Worm (Caenorhabditis elegans): ENCODE results near the gene tsp-1.

tsp-1 gene

DNA sequence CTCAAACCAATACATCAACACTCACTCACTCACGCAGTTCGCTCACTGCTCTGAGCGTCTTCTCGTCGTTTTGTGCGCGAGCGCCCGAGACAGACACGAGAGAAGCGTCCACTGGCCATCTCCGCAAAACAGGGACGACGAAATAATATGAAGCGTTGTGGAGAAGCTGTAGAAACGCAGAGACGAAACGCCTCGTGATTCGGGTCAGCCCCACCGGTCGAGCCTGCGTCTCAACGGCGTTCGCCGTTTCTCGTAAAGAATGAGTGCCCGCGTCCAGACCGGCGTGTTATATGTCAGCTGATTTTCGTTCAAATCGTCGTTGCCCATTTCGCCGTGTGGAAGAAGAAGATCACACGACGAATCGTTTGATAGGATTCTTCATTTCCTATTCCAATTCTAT lies 11.7 kb downstream of the tsp-1 start, which contains the start of gene fbxl-1:
Gene fbxl-1 (plus strand): TSS at position 320 of the 400 bp plus-strand sequence.
- TF ChIP-seq dpl-1 (GFP tag; optimal IDR thresholded peaks at IDR 0.05) (peak; percentile 16), Y75B8A.6 (GFP tag; IDR thresholded peaks at IDR 0.05) (no peak), dmd-9 (GFP tag; IDR thresholded peaks at IDR 0.05) (no peak), nhr-11 (tag; optimal IDR thresholded peaks at IDR 0.05) (peak; percentile 91), mes-2 (tag; optimal IDR thresholded peaks at IDR 0.05; ENCODE audit: poor library complexity, severe bottlenecking) (peak; percentile 61), rbr-2 (tag; optimal IDR thresholded peaks at IDR 0.05) (peak; percentile 87), php-3 (GFP tag; IDR thresholded peaks at IDR 0.05) (0 out of 2 replicates have a peak, but pooled peaks have one; percentile 39), attf-4 (tag; optimal IDR thresholded peaks at IDR 0.05) (no peak), cey-2 (tag; optimal IDR thresholded peaks at IDR 0.05; ENCODE audit: borderline replicate concordance, insufficient read depth) (no peak), ces-1 (GFP tag; optimal IDR thresholded peaks at IDR 0.05) (no peak), ceh-32 (tag; optimal IDR thresholded peaks at IDR 0.05; ENCODE audit: poor library complexity) (no peak), ctbp-1 (GFP tag; IDR thresholded peaks at IDR 0.05) (peak; percentile 78), ceh-28 (tag; optimal IDR thresholded peaks at IDR 0.05) (no peak), tag-97 (GFP tag; IDR thresholded peaks at IDR 0.05) (no peak), T20F7.1 (GFP tag; optimal IDR thresholded peaks at IDR 0.05) (peak; percentile 86), lin-15B (tag; optimal IDR thresholded peaks at IDR 0.05) (no peak), sdz-12 (GFP tag; optimal IDR thresholded peaks at IDR 0.05) (no peak), nhr-10 (tag; optimal IDR thresholded peaks at IDR 0.05) (no peak), Y5F2A.4 (GFP tag; optimal IDR thresholded peaks at IDR 0.05) (no peak), hlh-11 (tag; optimal IDR thresholded peaks at IDR 0.05) (peak; percentile 99), unc-130 (GFP tag; optimal IDR thresholded peaks at IDR 0.05) (no peak), snpc-1.2 (GFP tag; IDR thresholded peaks at IDR 0.05) (no peak), nhr-25 (tag; optimal IDR thresholded peaks at IDR 0.05; ENCODE audit: borderline replicate concordance, insufficient read depth) (no peak), mdt-29 (GFP tag; IDR thresholded peaks at IDR 0.05) (peak; percentile 45; the same call in 1 of the 2 replicates), ZK546.5 (tag; optimal IDR thresholded peaks at IDR 0.05) (peak in 1 of 2 experiments; percentile 39), madf-5 (GFP tag; IDR thresholded peaks at IDR 0.05) (no peak), spr-1 (tag; optimal IDR thresholded peaks at IDR 0.05) (peak; percentile 36), unc-39 (tag; optimal IDR thresholded peaks at IDR 0.05) (no peak), fos-1 (tag; optimal IDR thresholded peaks at IDR 0.05) (no peak), lir-3 (tag; optimal IDR thresholded peaks at IDR 0.05) (no peak), madf-9 (GFP tag; conservative IDR thresholded peaks at IDR 0.05) (peak; percentile 57; the same call in 1 of the 2 replicates), R02D3.7 (tag; optimal IDR thresholded peaks at IDR 0.05) (no peak), jun-1 (tag; optimal IDR thresholded peaks at IDR 0.05) (peak; percentile 23), D1046.2 (GFP tag; IDR thresholded peaks at IDR 0.05) (no peak), spr-3 (GFP tag; optimal IDR thresholded peaks at IDR 0.05) (no peak), lin-29 (GFP tag; IDR thresholded peaks at IDR 0.05) (no peak), duxl-1 (tag; optimal IDR thresholded peaks at IDR 0.05; ENCODE audit: poor library complexity) (peak; percentile 6), lin-39 (tag; optimal IDR thresholded peaks at IDR 0.05) (peak; percentile 12), nhr-111 (GFP tag; optimal IDR thresholded peaks at IDR 0.05) (no peak), daf-8 (GFP tag; IDR thresholded peaks at IDR 0.05) (no peak), pqm-1 (tag; optimal IDR thresholded peaks at IDR 0.05) (peak; percentile 15), F49E8.2 (tag; optimal IDR thresholded peaks at IDR 0.05; ENCODE audit: borderline replicate concordance) (no peak), dmd-6 (GFP tag; IDR thresholded peaks at IDR 0.05) (peak; percentile 86), ztf-7 (tag; optimal IDR thresholded peaks at IDR 0.05) (peak; percentile 30), egl-27 (tag; optimal IDR thresholded peaks at IDR 0.05) (no peak), ceh-20 (GFP tag; IDR thresholded peaks at IDR 0.05) (peak; percentile 80), mdl-1 (tag; optimal IDR thresholded peaks at IDR 0.05) (peak; percentile 67 to 97), zfp-2 (tag; optimal IDR thresholded peaks at IDR 0.05) (no peak), zip-11 (GFP tag; IDR thresholded peaks at IDR 0.05) (no peak), arid-1 (GFP tag; conservative IDR thresholded peaks at IDR 0.05) (peak; percentile 64), lin-1 (GFP tag; IDR thresholded peaks at IDR 0.05) (0 out of 2 replicates have a peak, but pooled peaks have one; percentile 35)
